Worm (Caenorhabditis elegans) whole organism, early embryonic: Measurements from ENCODE around the gene lgc-1.

Source experiments
- aly-1 ChIP-seq: sonication (generic microtip); optimal IDR thresholded peaks from 2 replicates; lab custom pipeline; 2016; ENCODE audit warnings: missing genetic modification characterization, missing compliant biosample characterization
- ama-1 ChIP-seq: fragments of 150-350 bp; optimal IDR thresholded peaks from 2 replicates; lab custom pipeline; 2014
- ceh-13 ChIP-seq: fragments of 200-800 bp; sonication (Bioruptor generic); optimal IDR thresholded peaks from 2 replicates; lab custom pipeline; 2018; ENCODE audit warnings: mild to moderate bottlenecking, missing genetic modification characterization, missing compliant biosample characterization
- ceh-36 ChIP-seq: sonication (generic microtip); optimal IDR thresholded peaks from 2 replicates; lab custom pipeline; 2016; ENCODE audit warnings: missing genetic modification characterization, inconsistent platforms, missing compliant biosample characterization
- flt-1 ChIP-seq: fragments of 200-800 bp; sonication (Bioruptor generic); IDR thresholded peaks from 2 replicates; pipeline ENCODE4 v1.3.6; 2022; ENCODE audit warnings: missing genetic modification characterization, missing compliant biosample characterization
- hmbx-1 ChIP-seq: sonication (generic microtip); optimal IDR thresholded peaks from 2 replicates; lab custom pipeline; 2016; ENCODE audit warnings: mild to moderate bottlenecking, missing genetic modification characterization, missing compliant biosample characterization
- pes-1 ChIP-seq: fragments of 200-800 bp; sonication (Bioruptor generic); IDR thresholded peaks from 2 replicates; pipeline ENCODE4 v1.3.6; 2022; ENCODE audit warnings: missing genetic modification reagents, missing genetic modification characterization, missing compliant biosample characterization
- tra-4 ChIP-seq: sonication (generic microtip); optimal IDR thresholded peaks from 2 replicates; lab custom pipeline; 2017; ENCODE audit warnings: missing genetic modification characterization, missing compliant biosample characterization

- no peak for TF ChIP-seq flt-1
- TF ChIP-seq ceh-13: no peak
- TF ChIP-seq aly-1 (tag; lab: Kevin White, UChicago): no peak
- no peak for TF ChIP-seq pes-1
- no peak for TF ChIP-seq ama-1 (lab: Kevin White, UChicago)
- TF ChIP-seq tra-4 (tag; lab: Kevin White, UChicago): no peak
- no peak for TF ChIP-seq ceh-36 (tag; lab: Kevin White, UChicago)
- TF ChIP-seq hmbx-1 (tag; lab: Kevin White, UChicago): no peak
These were observed 46.4 kb downstream of the lgc-1 start for ce11 chrV:4181272-4181671.
